Worm (Caenorhabditis elegans): ENCODE measurements around the gene str-256.
A peak's percentile ranks its signal among the peaks of the same experiment; 100 is the strongest.

ce11 chrV:497399-497798, 3.7 kb downstream of the str-256 start, which contains the start of gene T01G6.1:
- TF ChIP-seq syd-9 (tag; optimal IDR thresholded peaks at IDR 0.05) (no peak), elt-2 (tag; optimal IDR thresholded peaks at IDR 0.05) (no peak), ceh-48 (tag; optimal IDR thresholded peaks at IDR 0.05) (no peak), unc-42 (tag; optimal IDR thresholded peaks at IDR 0.05) (no peak), rnt-1 (tag; optimal IDR thresholded peaks at IDR 0.05) (no peak), pax-1 (tag; optimal IDR thresholded peaks at IDR 0.05) (no peak), ceh-34 (tag; optimal IDR thresholded peaks at IDR 0.05) (no peak), pros-1 (tag; optimal IDR thresholded peaks at IDR 0.05) (no peak), tbx-2 (tag; optimal IDR thresholded peaks at IDR 0.05) (no peak), nfya-1 (tag; optimal IDR thresholded peaks at IDR 0.05) (peak; percentile 37)
